Comparison of ENCODE assay signal across 5 worm cellular contexts in genomic region chrIII:4378600-4379293, ce11.
TF ChIP-seq lines count a peak whose summit lies in the region.
"Not testable (repeated sequence)": the region's sequence is repeated elsewhere in the genome, so short reads cannot be mapped to it uniquely, and the experiment has no call there.

No protein-coding gene starts in this region.

TF ChIP-seq in whole organism, L1 larva, 84 proteins besides CTCF, POLR2A, EP300 and RAD21 (continues in another document):
- peak; percentile 52 for TF ChIP-seq swsn-7 (tag; optimal IDR thresholded peaks at IDR 0.05; lab: Kevin White, UChicago)
- peak; percentile 23 for TF ChIP-seq C16A3.4 (tag; optimal IDR thresholded peaks at IDR 0.05; lab: Kevin White, UChicago)
- TF ChIP-seq ceh-88 (GFP tag; IDR thresholded peaks at IDR 0.05; lab: Robert Waterston, UW) = peak; percentile 48; the same call in 1 of the 2 replicates
- TF ChIP-seq tbx-2 (tag; optimal IDR thresholded peaks at IDR 0.05; lab: Kevin White, UChicago) = peak; percentile 23
- TF ChIP-seq rnt-1 (tag; optimal IDR thresholded peaks at IDR 0.05; lab: Kevin White, UChicago) = peak; percentile 28
- peak in 1 of 2 experiments; percentile 38 for TF ChIP-seq efl-1 (optimal IDR thresholded peaks at IDR 0.05; lab: Kevin White, UChicago)
- TF ChIP-seq efl-1 (GFP tag; optimal IDR thresholded peaks at IDR 0.05 in 1 of 2; lab: Kevin White, UChicago) = peak in 1 of 2 experiments; percentile 61
- TF ChIP-seq nhr-90 (tag; optimal IDR thresholded peaks at IDR 0.05; lab: Kevin White, UChicago; ENCODE audit: poor library complexity) = peak; percentile 56
- TF ChIP-seq xbp-1 (tag; optimal IDR thresholded peaks at IDR 0.05; lab: Kevin White, UChicago) = peak; percentile 25
- TF ChIP-seq blmp-1 (tag; optimal IDR thresholded peaks at IDR 0.05; lab: Kevin White, UChicago) = peak; percentile 28
- TF ChIP-seq lin-35 (GFP tag; optimal IDR thresholded peaks at IDR 0.05; lab: Kevin White, UChicago) = peak in 1 of 2 experiments; percentile 21
- peak; percentile 30 for TF ChIP-seq aly-2 (tag; optimal IDR thresholded peaks at IDR 0.05; lab: Kevin White, UChicago)
- peak; percentile 8 for TF ChIP-seq lir-3 (tag; optimal IDR thresholded peaks at IDR 0.05; lab: Kevin White, UChicago; ENCODE audit: poor library complexity)
- TF ChIP-seq mep-1 (tag; optimal IDR thresholded peaks at IDR 0.05; lab: Kevin White, UChicago) = peak; percentile 50
- peak; percentile 27 for TF ChIP-seq skn-1 (tag; optimal IDR thresholded peaks at IDR 0.05; lab: Kevin White, UChicago)
- peak; percentile 19 for TF ChIP-seq irx-1 (tag; optimal IDR thresholded peaks at IDR 0.05; lab: Kevin White, UChicago)
- TF ChIP-seq nhr-47 (tag; optimal IDR thresholded peaks at IDR 0.05; lab: Kevin White, UChicago) = peak; percentile 56

TF ChIP-seq in whole organism, L3 larva, 47 proteins besides CTCF, POLR2A, EP300 and RAD21:
- TF ChIP-seq pha-4 (tag; optimal IDR thresholded peaks at IDR 0.05; lab: Kevin White, UChicago) (peak; percentile 29), nhr-25 (tag; optimal IDR thresholded peaks at IDR 0.05; lab: Kevin White, UChicago) (peak; percentile 67), jun-1 (tag; optimal IDR thresholded peaks at IDR 0.05; lab: Kevin White, UChicago) (peak; percentile 9), nhr-43 (tag; optimal IDR thresholded peaks at IDR 0.05; lab: Kevin White, UChicago; ENCODE audit: poor library complexity, severe bottlenecking) (peak; percentile 54), elt-3 (tag; optimal IDR thresholded peaks at IDR 0.05; lab: Kevin White, UChicago) (peak in 1 of 3 experiments; percentile 16), tbx-2 (tag; optimal IDR thresholded peaks at IDR 0.05; lab: Kevin White, UChicago) (peak; percentile 29), ztf-4 (tag; optimal IDR thresholded peaks at IDR 0.05; lab: Kevin White, UChicago) (peak; percentile 63), lsy-12 (tag; optimal IDR thresholded peaks at IDR 0.05; lab: Kevin White, UChicago) (peak; percentile 44), elt-2 (tag; optimal IDR thresholded peaks at IDR 0.05; lab: Kevin White, UChicago) (peak; percentile 40), nhr-77 (tag; optimal IDR thresholded peaks at IDR 0.05; lab: Kevin White, UChicago) (peak; percentile 49), hmg-11 (tag; optimal IDR thresholded peaks at IDR 0.05; lab: Kevin White, UChicago) (peak; percentile 68), nfya-1 (tag; optimal IDR thresholded peaks at IDR 0.05; lab: Kevin White, UChicago; ENCODE audit: insufficient read depth) (peak; percentile 34), nhr-23 (tag; optimal IDR thresholded peaks at IDR 0.05; lab: Kevin White, UChicago) (peak; percentile 54)

TF ChIP-seq in whole organism, early embryonic, 17 proteins besides CTCF, POLR2A, EP300 and RAD21:
- TF ChIP-seq aly-1 (tag; optimal IDR thresholded peaks at IDR 0.05; lab: Kevin White, UChicago) (peak; percentile 55), hmbx-1 (tag; optimal IDR thresholded peaks at IDR 0.05; lab: Kevin White, UChicago) (peak; percentile 34), B0310.2 (tag; optimal IDR thresholded peaks at IDR 0.05; lab: Kevin White, UChicago) (peak; percentile 71), hnd-1 (tag; optimal IDR thresholded peaks at IDR 0.05; lab: Kevin White, UChicago) (peak; percentile 36), hmg-4 (GFP tag; optimal IDR thresholded peaks at IDR 0.05; lab: Kevin White, UChicago) (peak; percentile 91), scrt-1 (GFP tag; IDR thresholded peaks at IDR 0.05; lab: Robert Waterston, UW) (peak; percentile 75), sea-1 (GFP tag; conservative IDR thresholded peaks at IDR 0.05; lab: Robert Waterston, UW) (peak; percentile 70; the same call in 1 of the 2 replicates), ceh-36 (tag; optimal IDR thresholded peaks at IDR 0.05; lab: Kevin White, UChicago) (peak; percentile 66), pes-1 (GFP tag; IDR thresholded peaks at IDR 0.05; lab: Robert Waterston, UW) (peak; percentile 77), F13C5.2 (tag; optimal IDR thresholded peaks at IDR 0.05; lab: Kevin White, UChicago) (peak; percentile 47), tbx-37 (GFP tag; conservative IDR thresholded peaks at IDR 0.05; lab: Robert Waterston, UW) (peak; percentile 67), flt-1 (GFP tag; IDR thresholded peaks at IDR 0.05; lab: Robert Waterston, UW) (peak; percentile 41)

TF ChIP-seq in whole organism, midembryonic, 9 proteins besides CTCF, POLR2A, EP300 and RAD21:
- peak; percentile 83 for TF ChIP-seq ztf-29 (GFP tag; IDR thresholded peaks at IDR 0.05; lab: Robert Waterston, UW)
- peak; percentile 56 for TF ChIP-seq cog-1 (tag; optimal IDR thresholded peaks at IDR 0.05; lab: Kevin White, UChicago)
- TF ChIP-seq ztf-23 (GFP tag; IDR thresholded peaks at IDR 0.05; lab: Robert Waterston, UW) = peak; percentile 83
- peak; percentile 83 for TF ChIP-seq tab-1 (GFP tag; IDR thresholded peaks at IDR 0.05; lab: Robert Waterston, UW)
- peak; percentile 66 for TF ChIP-seq klf-2 (GFP tag; conservative IDR thresholded peaks at IDR 0.05; lab: Robert Waterston, UW)
- TF ChIP-seq T22C8.4 (GFP tag; IDR thresholded peaks at IDR 0.05; lab: Robert Waterston, UW) = peak; percentile 42
- TF ChIP-seq med-1 (GFP tag; optimal IDR thresholded peaks at IDR 0.05; lab: Kevin White, UChicago; ENCODE audit: insufficient read depth) = peak; percentile 5
- TF ChIP-seq flt-1 (GFP tag; IDR thresholded peaks at IDR 0.05; lab: Robert Waterston, UW) = peak; percentile 91
- peak; percentile 50; the same call in 1 of the 2 replicates for TF ChIP-seq ref-1 (GFP tag; conservative IDR thresholded peaks at IDR 0.05; lab: Robert Waterston, UW)
TF ChIP-seq in whole organism, midembryonic: peak in this region for 9.

TF ChIP-seq in whole organism, young adult, 124 proteins besides CTCF, POLR2A, EP300 and RAD21 (continues in another document):
- TF ChIP-seq rec-8 (tag; optimal IDR thresholded peaks at IDR 0.05; lab: Kevin White, UChicago) = peak in 1 of 2 experiments; percentile 8
- peak; percentile 1 for TF ChIP-seq somi-1 (GFP tag; optimal IDR thresholded peaks at IDR 0.05; lab: Kevin White, UChicago)
- TF ChIP-seq snpc-4 (GFP tag; optimal IDR thresholded peaks at IDR 0.05; lab: Kevin White, UChicago); ama-1 (optimal IDR thresholded peaks at IDR 0.05; lab: Kevin White, UChicago); cebp-1 (GFP tag; IDR thresholded peaks at IDR 0.05; lab: Robert Waterston, UW): not testable (repeated sequence)
- peak in 3 of 4 experiments; percentile 2 to 66 (median 65) for TF ChIP-seq snpc-4 (tag; optimal IDR thresholded peaks at IDR 0.05; lab: Kevin White, UChicago)
- TF ChIP-seq ceh-100 (GFP tag; IDR thresholded peaks at IDR 0.05; lab: Robert Waterston, UW) = peak; percentile 25
- TF ChIP-seq repo-1 (tag; optimal IDR thresholded peaks at IDR 0.05; lab: Kevin White, UChicago) = peak; percentile 28
- peak; percentile 47 for TF ChIP-seq F33H1.4 (GFP tag; IDR thresholded peaks at IDR 0.05; lab: Robert Waterston, UW)
- peak; percentile 78 for TF ChIP-seq ZK185.1 (tag; optimal IDR thresholded peaks at IDR 0.05; lab: Kevin White, UChicago; ENCODE audit: poor library complexity, severe bottlenecking)
- peak; percentile 80 for TF ChIP-seq egrh-3 (GFP tag; IDR thresholded peaks at IDR 0.05; lab: Robert Waterston, UW)
- peak; percentile 59 for TF ChIP-seq Y56A3A.18 (GFP tag; IDR thresholded peaks at IDR 0.05; lab: Robert Waterston, UW)
- TF ChIP-seq ama-1 (GFP tag; optimal IDR thresholded peaks at IDR 0.05; lab: Kevin White, UChicago) = peak in 1 of 2 experiments; percentile 25
- peak; percentile 54 for TF ChIP-seq cebp-1 (tag; optimal IDR thresholded peaks at IDR 0.05; lab: Kevin White, UChicago)
- peak; percentile 38 for TF ChIP-seq gei-17 (GFP tag; optimal IDR thresholded peaks at IDR 0.05; lab: Kevin White, UChicago)
- peak; percentile 42 for TF ChIP-seq ztf-3 (GFP tag; optimal IDR thresholded peaks at IDR 0.05; lab: Kevin White, UChicago)
- peak; percentile 73; the same call in 1 of the 2 replicates for TF ChIP-seq D2030.7 (GFP tag; IDR thresholded peaks at IDR 0.05; lab: Robert Waterston, UW)
- TF ChIP-seq ceh-58 (GFP tag; IDR thresholded peaks at IDR 0.05; lab: Robert Waterston, UW) = 0 out of 2 replicates have a peak, but pooled peaks have one; percentile 2
- TF ChIP-seq lin-54 (GFP tag; optimal IDR thresholded peaks at IDR 0.05; lab: Kevin White, UChicago) = peak; percentile 38
- peak; percentile 76 for TF ChIP-seq K11D2.4 (GFP tag; IDR thresholded peaks at IDR 0.05; lab: Robert Waterston, UW)
- peak; percentile 82; the same call in 1 of the 2 replicates for TF ChIP-seq nfyb-1 (GFP tag; IDR thresholded peaks at IDR 0.05; lab: Robert Waterston, UW)
- TF ChIP-seq cebp-2 (GFP tag; IDR thresholded peaks at IDR 0.05; lab: Robert Waterston, UW) = peak; percentile 16; the same call in 1 of the 2 replicates
- peak; percentile 28 for TF ChIP-seq madf-6 (GFP tag; IDR thresholded peaks at IDR 0.05; lab: Robert Waterston, UW)
- 0 out of 2 replicates have a peak, but pooled peaks have one; percentile 33 for TF ChIP-seq ceh-40 (GFP tag; IDR thresholded peaks at IDR 0.05; lab: Robert Waterston, UW)
- TF ChIP-seq zim-3 (tag; optimal IDR thresholded peaks at IDR 0.05; lab: Kevin White, UChicago) = peak; percentile 49
- peak; percentile 13 for TF ChIP-seq nhr-179 (tag; optimal IDR thresholded peaks at IDR 0.05; lab: Kevin White, UChicago)
- peak; percentile 67 for TF ChIP-seq B0261.1 (tag; optimal IDR thresholded peaks at IDR 0.05; lab: Kevin White, UChicago)
- peak; percentile 76 for TF ChIP-seq egl-44 (GFP tag; IDR thresholded peaks at IDR 0.05; lab: Robert Waterston, UW)
- TF ChIP-seq die-1 (tag; optimal IDR thresholded peaks at IDR 0.05; lab: Kevin White, UChicago) = peak; percentile 0
- peak; percentile 52 for TF ChIP-seq ekl-4 (GFP tag; IDR thresholded peaks at IDR 0.05; lab: Robert Waterston, UW)
- TF ChIP-seq tbp1 (GFP tag; optimal IDR thresholded peaks at IDR 0.05; lab: Kevin White, UChicago) = peak; percentile 77
- 0 out of 2 replicates have a peak, but pooled peaks have one; percentile 24 for TF ChIP-seq Y53G8AR.9 (GFP tag; conservative IDR thresholded peaks at IDR 0.05; lab: Robert Waterston, UW)
- TF ChIP-seq nhr-80 (tag; optimal IDR thresholded peaks at IDR 0.05; lab: Kevin White, UChicago) = peak; percentile 86
- TF ChIP-seq lin-40 (tag; optimal IDR thresholded peaks at IDR 0.05; lab: Kevin White, UChicago) = peak; percentile 82
- 0 out of 2 replicates have a peak, but pooled peaks have one; percentile 20 for TF ChIP-seq Y95B8A.8 (GFP tag; IDR thresholded peaks at IDR 0.05; lab: Robert Waterston, UW)
- TF ChIP-seq B0035.1 (tag; optimal IDR thresholded peaks at IDR 0.05; lab: Kevin White, UChicago) = peak; percentile 47
- peak; percentile 56 for TF ChIP-seq pbrm-1 (GFP tag; IDR thresholded peaks at IDR 0.05; lab: Robert Waterston, UW)
- 0 out of 2 replicates have a peak, but pooled peaks have one; percentile 10 for TF ChIP-seq Y79H2A.3 (GFP tag; conservative IDR thresholded peaks at IDR 0.05; lab: Robert Waterston, UW)
- TF ChIP-seq T07F8.4 (tag; optimal IDR thresholded peaks at IDR 0.05; lab: Kevin White, UChicago) = peak; percentile 2
- TF ChIP-seq fkh-3 (tag; optimal IDR thresholded peaks at IDR 0.05; lab: Kevin White, UChicago) = peak; percentile 63
